Fruit fly (Drosophila melanogaster) whole organism, embryonic: ENCODE data around the gene Ugt316A1.

Experiments used
- CG10366 ChIP-seq: fragments of 200-800 bp; sonication (Bioruptor generic); IDR thresholded peaks from 2 replicates; pipeline ENCODE4 v1.3.6; 2022; ENCODE audit warnings: missing biosample characterization, missing genetic modification characterization
- CG10565 ChIP-seq: fragments of 200-800 bp; sonication (Bioruptor generic); optimal IDR thresholded peaks from 3 replicates; lab custom pipeline; 2016; ENCODE audit warnings: missing biosample characterization, mild to moderate bottlenecking, missing genetic modification characterization
- CG14860 ChIP-seq: fragments of 200-800 bp; sonication (Bioruptor generic); IDR thresholded peaks from 3 replicates; pipeline ENCODE4 v1.3.6; 2022; ENCODE audit warnings: missing biosample characterization, missing genetic modification characterization; ENCODE audit not compliant: partially characterized antibody
- CG1602 ChIP-seq: fragments of 200-800 bp; sonication (Bioruptor generic); optimal IDR thresholded peaks from 3 replicates; lab custom pipeline; 2016; ENCODE audit warnings: missing biosample characterization, missing genetic modification characterization
- CG17829 ChIP-seq: fragments of 200-800 bp; optimal IDR thresholded peaks from 2 replicates; lab custom pipeline; 2019; ENCODE audit warnings: missing biosample characterization, mild to moderate bottlenecking, missing genetic modification characterization, moderate library complexity
- CG18599 ChIP-seq: fragments of 200-800 bp; sonication (Bioruptor generic); optimal IDR thresholded peaks from 3 replicates; lab custom pipeline; 2017; ENCODE audit warnings: missing biosample characterization, missing genetic modification characterization, mild to moderate bottlenecking, moderate library complexity, missing genetic modification reagents
- CG18764 ChIP-seq: fragments of 200-800 bp; sonication (Bioruptor generic); optimal IDR thresholded peaks from 3 replicates; lab custom pipeline; 2016; ENCODE audit warnings: missing biosample characterization, missing genetic modification characterization
- CG32772 ChIP-seq: fragments of 200-800 bp; sonication (Bioruptor generic); IDR thresholded peaks from 2 replicates; pipeline ENCODE4 v1.3.6; 2022; ENCODE audit warnings: missing biosample characterization, missing genetic modification characterization
- CG33213 ChIP-seq: fragments of 200-800 bp; sonication (Bioruptor generic); optimal IDR thresholded peaks from 3 replicates; lab custom pipeline; 2016; ENCODE audit warnings: missing biosample characterization, missing genetic modification characterization
- CG34422 ChIP-seq: fragments of 200-800 bp; sonication (Bioruptor generic); IDR thresholded peaks from 3 replicates; pipeline ENCODE4 v1.3.6; 2022; ENCODE audit warnings: missing biosample characterization, missing genetic modification characterization
- CG4282 ChIP-seq: fragments of 200-800 bp; sonication (Bioruptor generic); optimal IDR thresholded peaks from 2 replicates; lab custom pipeline; 2016; ENCODE audit warnings: missing biosample characterization, missing genetic modification characterization
- CG4854 ChIP-seq: fragments of 200-800 bp; sonication (Bioruptor generic); optimal IDR thresholded peaks from 2 replicates; lab custom pipeline; 2016; ENCODE audit warnings: missing biosample characterization, missing genetic modification characterization, inconsistent platforms
- CG5953 ChIP-seq: fragments of 200-800 bp; sonication (Bioruptor generic); IDR thresholded peaks from 2 replicates; pipeline ENCODE4 v1.3.6; 2022; ENCODE audit warnings: missing biosample characterization, missing genetic modification characterization
- CG6254 ChIP-seq: fragments of 200-800 bp; sonication (Bioruptor generic); optimal IDR thresholded peaks from 3 replicates; lab custom pipeline; 2017; ENCODE audit warnings: mild to moderate bottlenecking, missing biosample characterization, missing genetic modification reagents, missing genetic modification characterization
- CG6689 ChIP-seq: fragments of 200-800 bp; sonication (Bioruptor generic); IDR thresholded peaks from 2 replicates; pipeline ENCODE4 v1.3.6; 2022; ENCODE audit warnings: missing biosample characterization, missing genetic modification characterization
- CG7839 ChIP-seq: fragments of 200-800 bp; sonication (Bioruptor generic); optimal IDR thresholded peaks from 3 replicates; lab custom pipeline; 2018; ENCODE audit warnings: missing biosample characterization, mild to moderate bottlenecking, missing genetic modification characterization, moderate library complexity
- CG8290 ChIP-seq, 3 experiments: fragments of 200-800 bp; sonication (Bioruptor generic); optimal IDR thresholded peaks; 2 replicates each; lab custom pipeline; 2016 to 2019; ENCODE audit warnings: missing biosample characterization in 3 of 3, missing genetic modification characterization in 3 of 3, mild to moderate bottlenecking in 2 of 3, moderate library complexity in 1 of 3
- Hr78 ChIP-seq, 2 experiments: fragments of 200-800 bp in 1 of 2; fragments of >200 bp in 1 of 2; sonication (Bioruptor generic) in 1 of 2; optimal IDR thresholded peaks; 2 replicates each; lab custom pipeline; 2017 to 2019; ENCODE audit warnings: missing biosample characterization in 2 of 2, missing genetic modification characterization in 2 of 2, mild to moderate bottlenecking in 1 of 2, moderate library complexity in 1 of 2
- Hsf ChIP-seq: fragments of 200-800 bp; sonication (Bioruptor generic); optimal IDR thresholded peaks from 3 replicates; lab custom pipeline; 2016; ENCODE audit warnings: missing biosample characterization, missing genetic modification characterization
- MBD-R2 ChIP-seq: fragments of 200-800 bp; sonication (Bioruptor generic); IDR thresholded peaks from 2 replicates; pipeline ENCODE4 v1.3.6; 2022; ENCODE audit warnings: missing biosample characterization, missing genetic modification characterization
- Max ChIP-seq: fragments of 200-800 bp; sonication (Bioruptor generic); optimal IDR thresholded peaks from 2 replicates; lab custom pipeline; 2016; ENCODE audit warnings: missing biosample characterization, mild to moderate bottlenecking, missing genetic modification characterization
- NfI ChIP-seq: fragments of 200-800 bp; sonication (Bioruptor generic); optimal IDR thresholded peaks from 3 replicates; lab custom pipeline; 2018; ENCODE audit warnings: missing biosample characterization, mild to moderate bottlenecking, missing genetic modification characterization, moderate library complexity
- Scr ChIP-seq: fragments of 200-800 bp; sonication (Bioruptor generic); IDR thresholded peaks from 2 replicates; pipeline ENCODE4 v1.3.6; 2022; ENCODE audit warnings: missing biosample characterization, missing genetic modification characterization; ENCODE audit not compliant: partially characterized antibody
- Six4 ChIP-seq: fragments of 200-800 bp; sonication (Bioruptor generic); optimal IDR thresholded peaks from 2 replicates; lab custom pipeline; 2016; ENCODE audit warnings: missing biosample characterization, missing genetic modification characterization
- Xbp1 ChIP-seq: fragments of 200-800 bp; sonication (Bioruptor generic); optimal IDR thresholded peaks from 3 replicates; lab custom pipeline; 2016; ENCODE audit warnings: missing biosample characterization, mild to moderate bottlenecking, missing genetic modification characterization
- amos ChIP-seq: fragments of 200-800 bp; sonication (Bioruptor generic); IDR thresholded peaks from 2 replicates; pipeline ENCODE4 v1.3.6; 2022; ENCODE audit warnings: missing biosample characterization, missing genetic modification characterization; ENCODE audit not compliant: partially characterized antibody
- aop ChIP-seq: fragments of 200-800 bp; sonication (Bioruptor generic); IDR thresholded peaks from 2 replicates; pipeline ENCODE4 v1.3.6; 2022; ENCODE audit warnings: missing biosample characterization, missing genetic modification characterization
- ato ChIP-seq: fragments of 200-800 bp; sonication (Bioruptor generic); IDR thresholded peaks from 2 replicates; pipeline ENCODE4 v1.3.6; 2022; ENCODE audit warnings: missing biosample characterization, missing genetic modification characterization; ENCODE audit not compliant: partially characterized antibody
- bcd ChIP-seq: fragments of 200-800 bp; sonication (Bioruptor generic); optimal IDR thresholded peaks from 2 replicates; lab custom pipeline; 2017; ENCODE audit warnings: missing biosample characterization, mild to moderate bottlenecking, missing genetic modification characterization
- br ChIP-seq: fragments of >200 bp; optimal IDR thresholded peaks from 2 replicates; lab custom pipeline; 2017
- chinmo ChIP-seq: fragments of 200-800 bp; sonication (Bioruptor generic); IDR thresholded peaks from 4 replicates; pipeline ENCODE4 v1.3.6; 2022; ENCODE audit warnings: missing biosample characterization, missing genetic modification characterization; ENCODE audit not compliant: partially characterized antibody
- chm ChIP-seq: fragments of 200-800 bp; sonication (Bioruptor generic); IDR thresholded peaks from 2 replicates; pipeline ENCODE4 v1.3.6; 2022; ENCODE audit warnings: missing biosample characterization, missing genetic modification characterization
- corto ChIP-seq: fragments of 200-800 bp; sonication (Bioruptor generic); optimal IDR thresholded peaks from 2 replicates; lab custom pipeline; 2016; ENCODE audit warnings: missing biosample characterization, mild to moderate bottlenecking, missing genetic modification characterization, moderate library complexity
- emc ChIP-seq: fragments of 200-800 bp; sonication (Bioruptor generic); optimal IDR thresholded peaks from 2 replicates; lab custom pipeline; 2016; ENCODE audit warnings: missing biosample characterization, missing genetic modification characterization
- fd3F ChIP-seq: fragments of 200-800 bp; sonication (Bioruptor generic); optimal IDR thresholded peaks from 2 replicates; lab custom pipeline; 2018; ENCODE audit warnings: missing biosample characterization, mild to moderate bottlenecking, missing genetic modification characterization, moderate library complexity
- fru ChIP-seq: fragments of >200 bp; optimal IDR thresholded peaks from 2 replicates; lab custom pipeline; 2017
- jigr1 ChIP-seq: fragments of 200-800 bp; sonication (Bioruptor generic); IDR thresholded peaks from 3 replicates; pipeline ENCODE4 v1.3.6; 2022; ENCODE audit warnings: missing biosample characterization, missing genetic modification characterization
- jing ChIP-seq: fragments of 200-800 bp; sonication (Bioruptor generic); optimal IDR thresholded peaks from 2 replicates; lab custom pipeline; 2018; ENCODE audit warnings: missing biosample characterization, mild to moderate bottlenecking, missing genetic modification characterization
- kni ChIP-seq: fragments of 200-800 bp; sonication (Bioruptor generic); optimal IDR thresholded peaks from 3 replicates; lab custom pipeline; 2017; ENCODE audit warnings: mild to moderate bottlenecking, missing biosample characterization, missing genetic modification reagents, missing genetic modification characterization
- lbe ChIP-seq: fragments of 200-800 bp; sonication (Bioruptor generic); optimal IDR thresholded peaks from 2 replicates; lab custom pipeline; 2016; ENCODE audit warnings: missing biosample characterization, mild to moderate bottlenecking, missing genetic modification characterization
- mirr ChIP-seq: fragments of 200-800 bp; sonication (Bioruptor generic); optimal IDR thresholded peaks from 3 replicates; lab custom pipeline; 2018; ENCODE audit warnings: missing biosample characterization, mild to moderate bottlenecking, missing genetic modification characterization
- onecut ChIP-seq: fragments of 200-800 bp; sonication (Bioruptor generic); IDR thresholded peaks from 2 replicates; pipeline ENCODE4 v1.3.6; 2022; ENCODE audit warnings: missing biosample characterization, missing genetic modification characterization
- sens-2 ChIP-seq: fragments of 200-800 bp; sonication (Bioruptor generic); IDR thresholded peaks from 2 replicates; pipeline ENCODE4 v1.3.6; 2022; ENCODE audit warnings: missing biosample characterization, missing genetic modification characterization
- shn ChIP-seq: fragments of 200-800 bp; sonication (Bioruptor generic); optimal IDR thresholded peaks from 3 replicates; lab custom pipeline; 2016; ENCODE audit warnings: missing biosample characterization, missing genetic modification characterization
- slbo ChIP-seq: fragments of 200-800 bp; sonication (Bioruptor generic); IDR thresholded peaks from 2 replicates; pipeline ENCODE4 v1.3.6; 2022; ENCODE audit warnings: missing biosample characterization, missing genetic modification characterization
- slp2 ChIP-seq: fragments of 200-800 bp; sonication (Bioruptor generic); optimal IDR thresholded peaks from 2 replicates; lab custom pipeline; 2016; ENCODE audit warnings: missing biosample characterization, missing genetic modification characterization
- toy ChIP-seq: fragments of 200-800 bp; sonication (Bioruptor generic); IDR thresholded peaks from 2 replicates; pipeline ENCODE4 v1.3.6; 2022; ENCODE audit warnings: missing biosample characterization, missing genetic modification characterization
- trh ChIP-seq: fragments of 200-800 bp; sonication (Bioruptor generic); optimal IDR thresholded peaks from 2 replicates; lab custom pipeline; 2016; ENCODE audit warnings: missing biosample characterization, missing genetic modification characterization
- zfh1 ChIP-seq: fragments of 200-800 bp; sonication (Bioruptor generic); IDR thresholded peaks from 3 replicates; pipeline ENCODE4 v1.3.6; 2022; ENCODE audit warnings: missing biosample characterization, missing genetic modification characterization

The Ugt316A1 gene

dm6 chr3L:19092125-19093058 is 29.8 kb upstream of the Ugt316A1 start, which contains the start of gene MESR6 (continued):
- TF ChIP-seq CG33213 (GFP tag; lab: Kevin White, UChicago), result peak; percentile 35
- no peak for TF ChIP-seq jing (GFP tag; lab: Kevin White, UChicago)
- TF ChIP-seq CG17829, result peak; percentile 22
- no peak for TF ChIP-seq Hsf (GFP tag; lab: Kevin White, UChicago)
- peak; percentile 93 for TF ChIP-seq MBD-R2
- TF ChIP-seq ato (GFP tag; lab: Robert Waterston, UW), result peak; percentile 58
- TF ChIP-seq Xbp1 (GFP tag; lab: Kevin White, UChicago), result peak; percentile 2
- no peak for TF ChIP-seq CG6689
- peak; percentile 42 for TF ChIP-seq CG14860 (GFP tag; lab: Robert Waterston, UW)
- no peak for TF ChIP-seq CG5953 (GFP tag; lab: Robert Waterston, UW)
- peak; percentile 19; the same call in 1 of the 2 replicates for TF ChIP-seq slbo (GFP tag; lab: Robert Waterston, UW)
- no peak for TF ChIP-seq shn (GFP tag; lab: Kevin White, UChicago)
- TF ChIP-seq CG1602 (GFP tag; lab: Kevin White, UChicago), result no peak
- no peak for TF ChIP-seq CG18599 (GFP tag; lab: Kevin White, UChicago)
- no peak for TF ChIP-seq CG6254 (GFP tag; lab: Kevin White, UChicago)
- TF ChIP-seq CG7839 (tag; lab: Kevin White, UChicago), result peak; percentile 57
- no peak; the same call in 1 of the 2 replicates for TF ChIP-seq CG10366 (GFP tag; lab: Robert Waterston, UW)
- no peak for TF ChIP-seq NfI (GFP tag; lab: Kevin White, UChicago)
- no peak for TF ChIP-seq onecut
- no peak for TF ChIP-seq CG8290 (GFP tag; optimal IDR thresholded peaks at IDR 0.05; lab: Kevin White, UChicago)
- peak in 1 of 2 experiments; percentile 68 for TF ChIP-seq CG8290 (tag; optimal IDR thresholded peaks at IDR 0.05; lab: Kevin White, UChicago)
- TF ChIP-seq CG18764 (GFP tag; lab: Kevin White, UChicago), result no peak
- TF ChIP-seq corto, result no peak
- no peak for TF ChIP-seq fru (lab: Kevin White, UChicago)
- TF ChIP-seq Hr78 (GFP tag; optimal IDR thresholded peaks at IDR 0.05; lab: Kevin White, UChicago), result no peak
- peak; percentile 23 for TF ChIP-seq fd3F (GFP tag; lab: Kevin White, UChicago)
- TF ChIP-seq sens-2 (GFP tag; lab: Robert Waterston, UW), result no peak
- peak; percentile 21 for TF ChIP-seq lbe
- TF ChIP-seq CG4282 (GFP tag; lab: Kevin White, UChicago), result no peak
- no peak for TF ChIP-seq toy (GFP tag; lab: Robert Waterston, UW)
- TF ChIP-seq Scr (GFP tag; lab: Robert Waterston, UW), result peak; percentile 84
- TF ChIP-seq bcd (GFP tag; lab: Kevin White, UChicago), result no peak
- no peak for TF ChIP-seq slp2 (GFP tag; lab: Kevin White, UChicago)
- TF ChIP-seq kni (GFP tag; lab: Kevin White, UChicago), result no peak
- TF ChIP-seq zfh1 (GFP tag; lab: Robert Waterston, UW), result no peak; the same call in 2 of the 3 replicates
- no peak for TF ChIP-seq Max
- TF ChIP-seq chm (GFP tag; lab: Robert Waterston, UW), result no peak
- no peak for TF ChIP-seq emc (GFP tag; lab: Kevin White, UChicago)
- peak; percentile 90 for TF ChIP-seq amos (GFP tag; lab: Robert Waterston, UW)
- TF ChIP-seq CG34422 (GFP tag; lab: Robert Waterston, UW), result 0 out of 3 replicates have a peak, but pooled peaks have one; percentile 49
- no peak for TF ChIP-seq aop (GFP tag; lab: Robert Waterston, UW)
- 0 out of 4 replicates have a peak, but pooled peaks have one; percentile 14 for TF ChIP-seq chinmo (GFP tag; lab: Robert Waterston, UW)
- no peak for TF ChIP-seq mirr (GFP tag; lab: Kevin White, UChicago)
- no peak for TF ChIP-seq CG4854
- no peak for TF ChIP-seq CG32772 (GFP tag; lab: Robert Waterston, UW)
- no peak for TF ChIP-seq CG10565 (GFP tag; lab: Kevin White, UChicago)
- no peak for TF ChIP-seq Six4 (GFP tag; lab: Kevin White, UChicago)
- no peak for TF ChIP-seq br (lab: Kevin White, UChicago)
- no peak for TF ChIP-seq jigr1 (GFP tag; lab: Robert Waterston, UW)
- TF ChIP-seq trh (GFP tag; lab: Kevin White, UChicago), result no peak
